Fruit fly (Drosophila melanogaster): Measurements from ENCODE around the gene CG12605.

DNA sequence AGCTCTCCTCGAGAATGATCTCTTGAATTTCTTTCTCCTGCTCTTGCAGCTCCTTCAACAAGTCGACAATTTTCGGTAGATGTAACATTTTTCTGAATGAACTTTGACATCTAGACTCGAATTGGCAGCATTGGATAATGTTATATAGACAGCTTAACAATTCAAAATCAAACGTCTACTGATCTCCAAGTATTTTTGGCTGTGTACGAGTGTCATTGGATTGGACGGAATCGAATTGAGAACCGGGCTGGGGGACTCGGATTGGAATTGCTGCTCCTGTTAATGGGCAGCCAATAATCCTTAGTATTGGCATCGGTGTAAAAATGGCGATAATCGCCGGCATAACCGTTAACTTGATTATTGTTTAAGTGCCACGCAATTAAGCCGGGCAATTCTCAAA, 15.4 kb downstream of the CG12605 start, which contains the start of gene CG14983:
- TF ChIP-seq Dll (optimal IDR thresholded peaks at IDR 0.05) (no peak), CG8478 (optimal IDR thresholded peaks at IDR 0.05) (no peak), usp (GFP tag; optimal IDR thresholded peaks at IDR 0.05) (no peak)
